Worm (Caenorhabditis elegans): ENCODE measurements around the gene F01D5.2.

- TF ChIP-seq flt-1 (GFP tag; IDR thresholded peaks at IDR 0.05) (no peak), cog-1 (tag; optimal IDR thresholded peaks at IDR 0.05) (no peak), klf-2 (GFP tag; conservative IDR thresholded peaks at IDR 0.05) (no peak), T22C8.4 (GFP tag; IDR thresholded peaks at IDR 0.05) (no peak), tab-1 (GFP tag; IDR thresholded peaks at IDR 0.05) (no peak), ref-1 (GFP tag; conservative IDR thresholded peaks at IDR 0.05) (no peak), ztf-29 (GFP tag; IDR thresholded peaks at IDR 0.05) (no peak), ztf-23 (GFP tag; IDR thresholded peaks at IDR 0.05) (no peak)
These were observed 41.5 kb upstream of the F01D5.2 start for ce11 chrII:14040204-14040842.

Data from whole organism, midembryonic.